Fruit fly (Drosophila melanogaster): ENCODE measurements around the gene CG32277.

DNA sequence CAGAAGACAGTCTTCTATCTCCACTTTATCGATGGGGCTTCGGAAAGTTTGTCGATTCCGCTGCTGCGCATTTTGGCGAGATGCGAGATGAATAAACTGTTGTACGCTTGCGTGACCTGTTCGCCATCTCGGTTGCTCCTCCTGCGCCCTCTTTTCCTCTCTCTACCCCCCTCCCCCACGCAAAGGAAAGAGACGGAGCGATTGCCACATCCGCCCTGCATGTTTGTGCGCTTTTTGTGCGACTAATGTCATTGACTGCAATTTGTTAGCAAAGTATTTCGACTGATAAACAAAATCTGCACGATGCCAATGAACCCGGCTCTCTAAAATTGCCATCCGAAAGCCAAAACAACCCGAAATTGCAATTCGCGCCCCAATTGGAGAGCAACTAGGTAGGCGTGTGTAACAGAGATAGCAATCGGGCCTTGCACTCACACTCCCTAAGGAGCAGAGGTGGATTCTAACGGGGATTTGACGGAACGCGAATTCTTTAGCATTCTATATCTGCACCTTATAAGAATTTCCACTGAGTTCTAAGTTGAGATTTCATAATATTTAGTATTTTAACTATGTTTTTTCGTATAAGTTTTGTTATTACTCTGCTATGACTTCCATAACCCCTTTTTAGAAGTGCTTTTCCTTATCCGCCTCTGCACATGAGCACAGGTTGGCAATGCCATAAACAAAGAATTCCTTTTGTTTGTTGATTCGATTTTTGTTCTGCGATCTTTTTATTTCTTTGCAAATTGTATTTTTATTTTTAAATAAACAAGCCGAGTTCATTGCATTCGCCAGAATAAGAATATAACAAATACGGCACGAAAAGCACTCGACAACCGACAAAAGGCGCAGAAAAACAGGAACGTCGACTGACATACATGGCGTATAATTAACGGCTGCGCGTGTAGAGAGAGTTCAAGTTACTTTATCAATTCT, 42.1 kb upstream of the CG32277 start, which contains the start of gene CG43389:
- TF ChIP-seq so (GFP tag; IDR thresholded peaks at IDR 0.05): no peak
- no peak for TF ChIP-seq CG31441 (GFP tag; IDR thresholded peaks at IDR 0.05)
- TF ChIP-seq CG7786 (GFP tag; optimal IDR thresholded peaks at IDR 0.05): no peak
- TF ChIP-seq D19B (GFP tag; optimal IDR thresholded peaks at IDR 0.05): no peak
- no peak for TF ChIP-seq da (GFP tag; optimal IDR thresholded peaks at IDR 0.05)
- TF ChIP-seq CG3163 (GFP tag; optimal IDR thresholded peaks at IDR 0.05): no peak
- TF ChIP-seq CG11723 (GFP tag; optimal IDR thresholded peaks at IDR 0.05): no peak
- no peak for TF ChIP-seq CG8359 (GFP tag; optimal IDR thresholded peaks at IDR 0.05; ENCODE audit: borderline replicate concordance)

Data from whole organism, embryonic.